Worm (Caenorhabditis elegans) whole organism, midembryonic: Measurements from ENCODE around the gene C17C3.5.

Experiments used
- T22C8.4 ChIP-seq: fragments of 200-800 bp; sonication (Bioruptor generic); IDR thresholded peaks from 2 replicates; pipeline ENCODE4 v1.3.6; 2022; ENCODE audit warnings: missing genetic modification characterization, missing compliant biosample characterization
- flt-1 ChIP-seq: fragments of 200-800 bp; sonication (Bioruptor generic); IDR thresholded peaks from 2 replicates; pipeline ENCODE4 v1.3.6; 2022; ENCODE audit warnings: missing genetic modification characterization, missing compliant biosample characterization
- klf-2 ChIP-seq: fragments of 200-800 bp; sonication (Bioruptor generic); conservative IDR thresholded peaks from 2 replicates; pipeline ENCODE4 v1.3.6; 2022; ENCODE audit warnings: missing genetic modification reagents, missing genetic modification characterization, missing compliant biosample characterization
- med-1 ChIP-seq: sonication (generic microtip); optimal IDR thresholded peaks from 2 replicates; lab custom pipeline; 2017; ENCODE audit warnings: missing genetic modification characterization, mild to moderate bottlenecking, missing compliant biosample characterization, antibody characterized with exemption, missing genetic modification reagents; ENCODE audit not compliant: insufficient read depth
- ref-1 ChIP-seq: fragments of 200-800 bp; sonication (Bioruptor generic); conservative IDR thresholded peaks from 2 replicates; pipeline ENCODE4 v1.3.6; 2022; ENCODE audit warnings: missing genetic modification reagents, missing genetic modification characterization, missing compliant biosample characterization
- tab-1 ChIP-seq: fragments of 200-800 bp; sonication (Bioruptor generic); IDR thresholded peaks from 2 replicates; pipeline ENCODE4 v1.3.6; 2022; ENCODE audit warnings: missing genetic modification characterization, missing compliant biosample characterization

DNA sequence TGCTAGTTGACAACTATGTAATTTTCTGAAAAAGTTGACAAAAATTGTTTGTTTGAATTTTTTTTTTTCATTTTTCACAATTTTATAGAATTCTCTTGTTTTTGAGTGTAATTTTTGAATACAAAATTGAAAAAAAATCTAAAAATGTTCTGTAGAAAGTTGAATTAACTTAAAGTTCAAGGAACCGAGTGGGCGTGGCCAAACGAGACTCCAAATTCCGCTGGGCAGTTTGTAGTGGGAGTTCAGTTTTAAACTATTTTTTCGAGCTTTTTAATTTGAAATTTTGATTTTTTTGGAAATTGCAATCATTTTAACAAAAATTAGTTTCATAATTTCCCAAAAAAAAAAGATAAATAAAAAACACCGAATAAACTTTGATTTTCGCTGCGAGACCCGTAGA, 14.5 kb upstream of the C17C3.5 start:
- no peak for TF ChIP-seq T22C8.4 (GFP tag; lab: Robert Waterston, UW)
- no peak for TF ChIP-seq ref-1 (GFP tag; lab: Robert Waterston, UW)
- TF ChIP-seq tab-1 (GFP tag; lab: Robert Waterston, UW): no peak
- no peak for TF ChIP-seq klf-2 (GFP tag; lab: Robert Waterston, UW)
- TF ChIP-seq med-1 (GFP tag; lab: Kevin White, UChicago): no peak
- no peak for TF ChIP-seq flt-1 (GFP tag; lab: Robert Waterston, UW)
